Worm (Caenorhabditis elegans) whole organism, L1 larva: ENCODE measurements around the gene K08E7.4.

Experiments
- C04F5.9 ChIP-seq: sonication (generic microtip); optimal IDR thresholded peaks from 2 replicates; lab custom pipeline; 2016; ENCODE audit warnings: missing genetic modification characterization, missing compliant biosample characterization
- C34B4.2 ChIP-seq: sonication (generic microtip); optimal IDR thresholded peaks from 2 replicates; lab custom pipeline; 2017; ENCODE audit warnings: mild to moderate bottlenecking, missing genetic modification characterization, missing compliant biosample characterization
- F16B12.6 ChIP-seq: fragments of 150-350 bp; optimal IDR thresholded peaks from 2 replicates; lab custom pipeline; 2014; ENCODE audit warnings: missing biosample characterization, missing genetic modification characterization
- Y116A8C.19 ChIP-seq: sonication (generic microtip); optimal IDR thresholded peaks from 2 replicates; lab custom pipeline; 2016; ENCODE audit warnings: missing compliant biosample characterization, missing genetic modification characterization, borderline replicate concordance
- aha-1 ChIP-seq: fragments of 150-350 bp; optimal IDR thresholded peaks from 2 replicates; lab custom pipeline; 2014; ENCODE audit warnings: missing biosample characterization, missing genetic modification characterization
- alr-1 ChIP-seq: fragments of 200-800 bp; sonication (Bioruptor generic); optimal IDR thresholded peaks from 2 replicates; lab custom pipeline; 2018; ENCODE audit warnings: borderline replicate concordance, mild to moderate bottlenecking, missing genetic modification characterization, missing compliant biosample characterization
- blmp-1 ChIP-seq: fragments of 150-350 bp; optimal IDR thresholded peaks from 2 replicates; lab custom pipeline; 2014; ENCODE audit warnings: missing biosample characterization, missing genetic modification characterization
- ceh-63 ChIP-seq: fragments of 200-800 bp; sonication (Bioruptor generic); optimal IDR thresholded peaks from 2 replicates; lab custom pipeline; 2018; ENCODE audit warnings: mild to moderate bottlenecking, missing genetic modification characterization, missing compliant biosample characterization
- ceh-8 ChIP-seq: fragments of 200-800 bp; sonication (Bioruptor generic); optimal IDR thresholded peaks from 2 replicates; lab custom pipeline; 2018; ENCODE audit warnings: mild to moderate bottlenecking, missing genetic modification characterization, moderate library complexity, missing compliant biosample characterization
- ceh-82 ChIP-seq, 3 experiments: fragments of 150-350 bp in 1 of 3; sonication (generic microtip) in 2 of 3; optimal IDR thresholded peaks; 2 replicates each; lab custom pipeline; 2014 to 2017; ENCODE audit warnings: missing biosample characterization in 3 of 3, missing genetic modification characterization in 3 of 3
- ceh-90 ChIP-seq: sonication (generic microtip); optimal IDR thresholded peaks from 2 replicates; lab custom pipeline; 2016; ENCODE audit warnings: missing genetic modification characterization, missing compliant biosample characterization
- ces-1 ChIP-seq: fragments of 150-350 bp; optimal IDR thresholded peaks from 2 replicates; lab custom pipeline; 2014; ENCODE audit warnings: missing biosample characterization, missing genetic modification reagents, missing genetic modification characterization
- dpl-1 ChIP-seq, 3 experiments: fragments of 150-350 bp in 2 of 3; sonication (generic microtip) in 1 of 3; optimal IDR thresholded peaks; 2 replicates each; lab custom pipeline; 2014 to 2017; ENCODE audit warnings: missing biosample characterization in 3 of 3, missing genetic modification characterization in 3 of 3, missing genetic modification reagents in 3 of 3
- dsc-1 ChIP-seq: sonication (generic microtip); optimal IDR thresholded peaks from 2 replicates; lab custom pipeline; 2016; ENCODE audit warnings: mild to moderate bottlenecking, missing genetic modification characterization, missing compliant biosample characterization
- efl-1 ChIP-seq, 4 experiments: fragments of 150-350 bp; optimal IDR thresholded peaks in 3 of 4; peaks in 1 of 4; 1 replicate in 1 of 4; 2 replicates in 3 of 4; lab custom pipeline; 2014; ENCODE audit warnings: missing biosample characterization in 2 of 4, missing genetic modification characterization in 2 of 4, missing genetic modification reagents in 2 of 4
- efl-3 ChIP-seq: fragments of 200-800 bp; sonication (Bioruptor generic); optimal IDR thresholded peaks from 2 replicates; lab custom pipeline; 2018; ENCODE audit warnings: mild to moderate bottlenecking, missing genetic modification characterization, missing compliant biosample characterization
- egl-13 ChIP-seq: sonication (generic microtip); optimal IDR thresholded peaks from 2 replicates; lab custom pipeline; 2016; ENCODE audit warnings: missing genotype, missing genetic modification reagents, missing genetic modification characterization, missing compliant biosample characterization
- egl-27 ChIP-seq, 2 experiments: fragments of 150-350 bp in 1 of 2; sonication (generic microtip); optimal IDR thresholded peaks; 3 replicates each; lab custom pipeline; 2017 to 2018; ENCODE audit warnings: missing biosample characterization in 2 of 2, missing genetic modification characterization in 2 of 2, missing genetic modification reagents in 2 of 2
- fkh-10 ChIP-seq: sonication (generic microtip); optimal IDR thresholded peaks from 2 replicates; lab custom pipeline; 2017; ENCODE audit warnings: missing biosample characterization, missing genetic modification reagents, missing genetic modification characterization
- fos-1 ChIP-seq: fragments of 150-350 bp; optimal IDR thresholded peaks from 2 replicates; lab custom pipeline; 2014; ENCODE audit warnings: missing biosample characterization, missing genetic modification characterization
- hlh-17 ChIP-seq: fragments of 200-800 bp; sonication (Bioruptor generic); optimal IDR thresholded peaks from 2 replicates; lab custom pipeline; 2018; ENCODE audit warnings: missing genetic modification characterization, mild to moderate bottlenecking, missing compliant biosample characterization, moderate library complexity, borderline replicate concordance
- lin-14 ChIP-seq: fragments of 200-800 bp; sonication (Bioruptor generic); optimal IDR thresholded peaks from 2 replicates; lab custom pipeline; 2018; ENCODE audit warnings: mild to moderate bottlenecking, missing genetic modification characterization, moderate library complexity, missing compliant biosample characterization
- mef-2 ChIP-seq: fragments of 150-350 bp; optimal IDR thresholded peaks from 2 replicates; lab custom pipeline; 2014; ENCODE audit warnings: missing biosample characterization, missing genetic modification characterization
- nhr-12 ChIP-seq: sonication (generic microtip); optimal IDR thresholded peaks from 2 replicates; lab custom pipeline; 2017; ENCODE audit warnings: missing biosample characterization, missing genetic modification characterization
- nhr-20 ChIP-seq: sonication (generic microtip); optimal IDR thresholded peaks from 2 replicates; lab custom pipeline; 2016; ENCODE audit warnings: mild to moderate bottlenecking, missing genetic modification characterization, missing compliant biosample characterization
- nhr-237 ChIP-seq: fragments of 150-350 bp; optimal IDR thresholded peaks from 2 replicates; lab custom pipeline; 2014; ENCODE audit warnings: missing biosample characterization, missing genetic modification characterization
- nhr-28 ChIP-seq: fragments of 150-350 bp; optimal IDR thresholded peaks from 2 replicates; lab custom pipeline; 2014; ENCODE audit warnings: missing biosample characterization, missing genetic modification characterization
- nhr-71 ChIP-seq: sonication (generic microtip); optimal IDR thresholded peaks from 2 replicates; lab custom pipeline; 2016; ENCODE audit warnings: mild to moderate bottlenecking, missing genetic modification characterization, moderate library complexity, missing compliant biosample characterization
- nhr-77 ChIP-seq: fragments of 150-350 bp; optimal IDR thresholded peaks from 2 replicates; lab custom pipeline; 2014; ENCODE audit warnings: missing biosample characterization, missing genetic modification characterization
- nhr-84 ChIP-seq: sonication (generic microtip); optimal IDR thresholded peaks from 2 replicates; lab custom pipeline; 2017; ENCODE audit warnings: missing biosample characterization, missing genetic modification characterization
- nhr-85 ChIP-seq: sonication (generic microtip); peaks from one replicate; lab custom pipeline; 2016; ENCODE audit warnings: missing genetic modification characterization, inconsistent platforms, missing compliant biosample characterization
- nhr-90 ChIP-seq: sonication (generic microtip); optimal IDR thresholded peaks from 2 replicates; lab custom pipeline; 2016; ENCODE audit warnings: mild to moderate bottlenecking, missing genetic modification characterization, missing compliant biosample characterization; ENCODE audit not compliant: poor library complexity
- pqm-1 ChIP-seq: sonication (generic microtip); optimal IDR thresholded peaks from 3 replicates; lab custom pipeline; 2017; ENCODE audit warnings: missing biosample characterization, missing genetic modification characterization
- sptf-1 ChIP-seq: fragments of 150-350 bp; optimal IDR thresholded peaks from 2 replicates; lab custom pipeline; 2014; ENCODE audit warnings: missing biosample characterization, missing genetic modification characterization
- sup-37 ChIP-seq: fragments of 200-800 bp; sonication (Bioruptor generic); optimal IDR thresholded peaks from 2 replicates; lab custom pipeline; 2018; ENCODE audit warnings: mild to moderate bottlenecking, missing genetic modification characterization, missing compliant biosample characterization
- swsn-7 ChIP-seq: sonication (generic microtip); optimal IDR thresholded peaks from 2 replicates; lab custom pipeline; 2016; ENCODE audit warnings: missing genetic modification characterization, missing compliant biosample characterization
- tlp-1 ChIP-seq: fragments of 150-350 bp; optimal IDR thresholded peaks from 2 replicates; lab custom pipeline; 2014; ENCODE audit warnings: missing biosample characterization, missing genetic modification characterization
- unc-30 ChIP-seq: sonication (generic microtip); optimal IDR thresholded peaks from 2 replicates; lab custom pipeline; 2017; ENCODE audit warnings: missing biosample characterization, missing genetic modification characterization
- vab-15 ChIP-seq: sonication (generic microtip); optimal IDR thresholded peaks from 2 replicates; lab custom pipeline; 2017; ENCODE audit warnings: missing genotype, mild to moderate bottlenecking, missing genetic modification characterization, missing compliant biosample characterization
- xbp-1 ChIP-seq: sonication (generic microtip); optimal IDR thresholded peaks from 2 replicates; lab custom pipeline; 2016; ENCODE audit warnings: missing genetic modification characterization, missing compliant biosample characterization

Gene K08E7.4

ce11 chrIV:12545393-12545792 lies 25.6 kb downstream of the K08E7.4 start (continued):
- TF ChIP-seq fkh-10 (GFP tag; lab: Kevin White, UChicago): no peak

- TF ChIP-seq dsc-1 (no peak), tlp-1 (tag; lab: Kevin White, UChicago) (no peak), vab-15 (tag; lab: Kevin White, UChicago) (no peak), F16B12.6 (tag; lab: Kevin White, UChicago) (no peak), dpl-1 (GFP tag; optimal IDR thresholded peaks at IDR 0.05; lab: Kevin White, UChicago) (no peak), sup-37 (GFP tag; lab: Kevin White, UChicago) (no peak), nhr-90 (no peak), C04F5.9 (no peak), sptf-1 (tag; lab: Kevin White, UChicago) (no peak), C34B4.2 (no peak), aha-1 (tag; lab: Kevin White, UChicago) (no peak), ces-1 (GFP tag; lab: Kevin White, UChicago) (no peak), fos-1 (no peak), unc-30 (tag; lab: Kevin White, UChicago) (no peak), fkh-10 (GFP tag; lab: Kevin White, UChicago) (no peak), alr-1 (no peak), nhr-28 (tag; lab: Kevin White, UChicago) (no peak), xbp-1 (tag; lab: Kevin White, UChicago) (no peak), nhr-237 (no peak), pqm-1 (no peak)
Measured at ce11 chrIV:12544624-12545023, 26.3 kb downstream of the K08E7.4 start.

ce11 chrIV:12542011-12542410 lies 28.9 kb downstream of the K08E7.4 start, which contains the start of gene ham-1:
TSS of gene ham-1 (plus strand) at chrIV:12542183.
- no peak for TF ChIP-seq nhr-71
- TF ChIP-seq nhr-20 (tag; lab: Kevin White, UChicago): no peak
- TF ChIP-seq tlp-1 (tag; lab: Kevin White, UChicago): no peak
- no peak for TF ChIP-seq egl-13 (tag; lab: Kevin White, UChicago)
- TF ChIP-seq mef-2 (tag; lab: Kevin White, UChicago): no peak
- TF ChIP-seq dpl-1 (GFP tag; optimal IDR thresholded peaks at IDR 0.05; lab: Kevin White, UChicago): no peak
- TF ChIP-seq nhr-84 (tag; lab: Kevin White, UChicago): no peak
- no peak for TF ChIP-seq unc-30 (tag; lab: Kevin White, UChicago)
- TF ChIP-seq hlh-17 (GFP tag; lab: Kevin White, UChicago): no peak
- no peak for TF ChIP-seq nhr-77 (tag; lab: Kevin White, UChicago)
- no peak for TF ChIP-seq efl-3 (GFP tag; lab: Kevin White, UChicago)
- no peak for TF ChIP-seq ceh-90 (tag; lab: Kevin White, UChicago)
- TF ChIP-seq nhr-12 (tag; lab: Kevin White, UChicago): no peak
- TF ChIP-seq xbp-1 (tag; lab: Kevin White, UChicago): no peak
- TF ChIP-seq efl-1 (optimal IDR thresholded peaks at IDR 0.05; lab: Kevin White, UChicago): no peak
- no peak for TF ChIP-seq efl-1 (GFP tag; optimal IDR thresholded peaks at IDR 0.05 in 1 of 2; lab: Kevin White, UChicago)
- TF ChIP-seq ceh-8 (GFP tag; lab: Kevin White, UChicago): no peak

ce11 chrIV:12540242-12540641 lies 30.7 kb downstream of the K08E7.4 start:
- no peak for TF ChIP-seq egl-27 (tag; optimal IDR thresholded peaks at IDR 0.05; lab: Kevin White, UChicago)
- TF ChIP-seq nhr-85 (tag; lab: Kevin White, UChicago): peak; percentile 84
- peak; percentile 13 for TF ChIP-seq blmp-1 (tag; lab: Kevin White, UChicago)
- no peak for TF ChIP-seq ceh-63 (GFP tag; lab: Kevin White, UChicago)
- TF ChIP-seq ceh-82 (tag; optimal IDR thresholded peaks at IDR 0.05; lab: Kevin White, UChicago): no peak
- TF ChIP-seq lin-14 (GFP tag; lab: Kevin White, UChicago): peak; percentile 13
- TF ChIP-seq swsn-7: no peak
- no peak for TF ChIP-seq Y116A8C.19 (tag; lab: Kevin White, UChicago)
